Worm (Caenorhabditis elegans) whole organism, L1 larva: ENCODE data around the gene col-123.

Source experiments
- F16B12.6 ChIP-seq: fragments of 150-350 bp; optimal IDR thresholded peaks from 2 replicates; lab custom pipeline; 2014; ENCODE audit warnings: missing biosample characterization, missing genetic modification characterization
- ceh-63 ChIP-seq: fragments of 200-800 bp; sonication (Bioruptor generic); optimal IDR thresholded peaks from 2 replicates; lab custom pipeline; 2018; ENCODE audit warnings: mild to moderate bottlenecking, missing genetic modification characterization, missing compliant biosample characterization
- ceh-8 ChIP-seq: fragments of 200-800 bp; sonication (Bioruptor generic); optimal IDR thresholded peaks from 2 replicates; lab custom pipeline; 2018; ENCODE audit warnings: mild to moderate bottlenecking, missing genetic modification characterization, moderate library complexity, missing compliant biosample characterization
- ceh-82 ChIP-seq, 3 experiments: fragments of 150-350 bp in 1 of 3; sonication (generic microtip) in 2 of 3; optimal IDR thresholded peaks; 2 replicates each; lab custom pipeline; 2014 to 2017; ENCODE audit warnings: missing biosample characterization in 3 of 3, missing genetic modification characterization in 3 of 3
- ceh-88 ChIP-seq: fragments of 200-800 bp; sonication (Bioruptor generic); IDR thresholded peaks from 2 replicates; pipeline ENCODE4 v1.3.6; 2022; ENCODE audit warnings: missing genetic modification characterization, missing compliant biosample characterization
- ceh-90 ChIP-seq: sonication (generic microtip); optimal IDR thresholded peaks from 2 replicates; lab custom pipeline; 2016; ENCODE audit warnings: missing genetic modification characterization, missing compliant biosample characterization
- dpl-1 ChIP-seq, 3 experiments: fragments of 150-350 bp in 2 of 3; sonication (generic microtip) in 1 of 3; optimal IDR thresholded peaks; 2 replicates each; lab custom pipeline; 2014 to 2017; ENCODE audit warnings: missing biosample characterization in 3 of 3, missing genetic modification characterization in 3 of 3, missing genetic modification reagents in 3 of 3
- dsc-1 ChIP-seq: sonication (generic microtip); optimal IDR thresholded peaks from 2 replicates; lab custom pipeline; 2016; ENCODE audit warnings: mild to moderate bottlenecking, missing genetic modification characterization, missing compliant biosample characterization
- efl-1 ChIP-seq, 4 experiments: fragments of 150-350 bp; optimal IDR thresholded peaks in 3 of 4; peaks in 1 of 4; 1 replicate in 1 of 4; 2 replicates in 3 of 4; lab custom pipeline; 2014; ENCODE audit warnings: missing biosample characterization in 2 of 4, missing genetic modification characterization in 2 of 4, missing genetic modification reagents in 2 of 4
- elt-2 ChIP-seq: sonication (generic microtip); optimal IDR thresholded peaks from 2 replicates; lab custom pipeline; 2016; ENCODE audit warnings: missing genetic modification characterization, mild to moderate bottlenecking, inconsistent platforms, missing compliant biosample characterization, missing genetic modification reagents
- fkh-4 ChIP-seq: sonication (generic microtip); optimal IDR thresholded peaks from 2 replicates; lab custom pipeline; 2016; ENCODE audit warnings: missing compliant biosample characterization, missing genetic modification characterization, borderline replicate concordance
- fos-1 ChIP-seq: fragments of 150-350 bp; optimal IDR thresholded peaks from 2 replicates; lab custom pipeline; 2014; ENCODE audit warnings: missing biosample characterization, missing genetic modification characterization
- grh-1 ChIP-seq: fragments of 200-800 bp; sonication (Bioruptor generic); IDR thresholded peaks from 2 replicates; pipeline ENCODE4 v1.3.6; 2022; ENCODE audit warnings: missing genetic modification reagents, missing genetic modification characterization, missing compliant biosample characterization
- irx-1 ChIP-seq: sonication (generic microtip); optimal IDR thresholded peaks from 2 replicates; lab custom pipeline; 2016; ENCODE audit warnings: missing genetic modification characterization, missing compliant biosample characterization
- lin-14 ChIP-seq: fragments of 200-800 bp; sonication (Bioruptor generic); optimal IDR thresholded peaks from 2 replicates; lab custom pipeline; 2018; ENCODE audit warnings: mild to moderate bottlenecking, missing genetic modification characterization, moderate library complexity, missing compliant biosample characterization
- lin-35 ChIP-seq, 2 experiments: fragments of 150-350 bp; optimal IDR thresholded peaks; 2 replicates each; lab custom pipeline; 2014; ENCODE audit warnings: missing biosample characterization in 2 of 2, missing genetic modification characterization in 2 of 2, missing genetic modification reagents in 2 of 2
- lir-3 ChIP-seq: sonication (generic microtip); optimal IDR thresholded peaks from 2 replicates; lab custom pipeline; 2016; ENCODE audit warnings: mild to moderate bottlenecking, missing genetic modification characterization, moderate library complexity, missing compliant biosample characterization; ENCODE audit not compliant: poor library complexity
- lsy-2 ChIP-seq, 2 experiments: fragments of 150-350 bp; optimal IDR thresholded peaks; 2 replicates each; lab custom pipeline; 2014; ENCODE audit warnings: missing biosample characterization in 2 of 2, missing genetic modification characterization in 2 of 2
- mdl-1 ChIP-seq, 2 experiments: fragments of 150-350 bp; optimal IDR thresholded peaks; 2 replicates each; lab custom pipeline; 2014 to 2017; ENCODE audit warnings: missing biosample characterization in 2 of 2, missing genetic modification characterization in 2 of 2, inconsistent platforms in 1 of 2
- mef-2 ChIP-seq: fragments of 150-350 bp; optimal IDR thresholded peaks from 2 replicates; lab custom pipeline; 2014; ENCODE audit warnings: missing biosample characterization, missing genetic modification characterization
- mep-1 ChIP-seq: fragments of 150-350 bp; optimal IDR thresholded peaks from 2 replicates; lab custom pipeline; 2014; ENCODE audit warnings: missing biosample characterization, missing genetic modification characterization
- nhr-28 ChIP-seq: fragments of 150-350 bp; optimal IDR thresholded peaks from 2 replicates; lab custom pipeline; 2014; ENCODE audit warnings: missing biosample characterization, missing genetic modification characterization
- nhr-71 ChIP-seq: sonication (generic microtip); optimal IDR thresholded peaks from 2 replicates; lab custom pipeline; 2016; ENCODE audit warnings: mild to moderate bottlenecking, missing genetic modification characterization, moderate library complexity, missing compliant biosample characterization
- nhr-84 ChIP-seq: sonication (generic microtip); optimal IDR thresholded peaks from 2 replicates; lab custom pipeline; 2017; ENCODE audit warnings: missing biosample characterization, missing genetic modification characterization
- nhr-85 ChIP-seq: sonication (generic microtip); peaks from one replicate; lab custom pipeline; 2016; ENCODE audit warnings: missing genetic modification characterization, inconsistent platforms, missing compliant biosample characterization
- nhr-90 ChIP-seq: sonication (generic microtip); optimal IDR thresholded peaks from 2 replicates; lab custom pipeline; 2016; ENCODE audit warnings: mild to moderate bottlenecking, missing genetic modification characterization, missing compliant biosample characterization; ENCODE audit not compliant: poor library complexity
- rnt-1 ChIP-seq: sonication (generic microtip); optimal IDR thresholded peaks from 2 replicates; lab custom pipeline; 2016; ENCODE audit warnings: mild to moderate bottlenecking, missing genetic modification characterization, moderate library complexity, missing compliant biosample characterization
- sptf-1 ChIP-seq: fragments of 150-350 bp; optimal IDR thresholded peaks from 2 replicates; lab custom pipeline; 2014; ENCODE audit warnings: missing biosample characterization, missing genetic modification characterization
- swsn-7 ChIP-seq: sonication (generic microtip); optimal IDR thresholded peaks from 2 replicates; lab custom pipeline; 2016; ENCODE audit warnings: missing genetic modification characterization, missing compliant biosample characterization
- tbx-2 ChIP-seq: sonication (generic microtip); optimal IDR thresholded peaks from 2 replicates; lab custom pipeline; 2016; ENCODE audit warnings: missing genetic modification characterization, missing compliant biosample characterization
- tlp-1 ChIP-seq: fragments of 150-350 bp; optimal IDR thresholded peaks from 2 replicates; lab custom pipeline; 2014; ENCODE audit warnings: missing biosample characterization, missing genetic modification characterization
- vab-15 ChIP-seq: sonication (generic microtip); optimal IDR thresholded peaks from 2 replicates; lab custom pipeline; 2017; ENCODE audit warnings: missing genotype, mild to moderate bottlenecking, missing genetic modification characterization, missing compliant biosample characterization
- xbp-1 ChIP-seq: sonication (generic microtip); optimal IDR thresholded peaks from 2 replicates; lab custom pipeline; 2016; ENCODE audit warnings: missing genetic modification characterization, missing compliant biosample characterization
- ztf-11 ChIP-seq, 2 experiments: sonication (generic microtip); optimal IDR thresholded peaks; 2 replicates each; lab custom pipeline; 2016 to 2017; ENCODE audit warnings: missing genetic modification characterization in 2 of 2, missing biosample characterization in 1 of 2, missing compliant biosample characterization in 1 of 2

col-123 gene

ce11 chrIV:9790708-9791107 lies 31.0 kb upstream of the col-123 start (continued):
- TF ChIP-seq vab-15 (tag; lab: Kevin White, UChicago) = peak; percentile 66

DNA sequence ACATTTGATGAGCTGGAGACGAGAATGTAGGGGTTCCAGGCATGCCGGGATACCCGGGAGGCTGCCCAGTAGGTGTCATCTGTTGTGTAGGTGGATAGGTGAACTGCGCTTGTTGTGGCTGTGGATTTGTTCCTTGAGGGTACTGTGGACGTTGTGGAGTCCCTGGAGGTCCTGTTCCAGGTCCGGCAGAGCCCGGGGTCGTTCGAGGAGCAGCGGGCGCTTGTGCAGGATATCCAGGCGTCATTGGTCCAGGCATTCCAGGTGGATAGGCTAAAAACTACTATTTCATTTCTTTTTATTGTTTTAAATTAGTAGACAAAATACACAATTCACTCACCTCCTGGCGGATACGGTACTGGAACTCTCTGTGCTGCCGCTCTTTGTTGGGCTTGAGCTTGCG lies 26.5 kb upstream of the col-123 start:
- no peak for TF ChIP-seq nhr-28
- TF ChIP-seq efl-1 (optimal IDR thresholded peaks at IDR 0.05; lab: Kevin White, UChicago) = no peak
- peak in 1 of 2 experiments; percentile 92 for TF ChIP-seq efl-1 (GFP tag; optimal IDR thresholded peaks at IDR 0.05 in 1 of 2; lab: Kevin White, UChicago)

DNA sequence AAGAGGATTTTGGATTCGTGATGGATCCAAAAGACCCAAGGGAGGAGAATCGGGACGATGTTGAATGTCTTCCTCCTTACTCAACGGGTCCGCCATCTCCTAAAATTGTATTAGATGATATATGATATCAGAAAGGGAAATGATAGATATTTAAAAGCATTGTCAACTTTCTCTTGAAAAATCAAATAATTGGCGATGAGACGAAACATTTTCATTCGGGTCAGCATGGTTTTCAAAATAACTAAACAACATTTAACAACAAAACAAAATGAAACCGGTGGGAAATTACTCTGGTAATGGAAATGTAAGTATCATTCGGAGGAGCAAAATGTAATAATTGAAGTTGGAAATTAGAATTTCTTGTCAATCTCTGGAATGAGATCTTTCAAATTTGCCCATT lies 25.2 kb upstream of the col-123 start, which contains the start of gene pis-1:
Gene pis-1 (minus strand): TSS at position 101 of the 400 bp plus-strand sequence.
- TF ChIP-seq grh-1 (GFP tag; lab: Robert Waterston, UW) (no peak), swsn-7 (tag; lab: Kevin White, UChicago) (no peak), nhr-85 (tag; lab: Kevin White, UChicago) (peak; percentile 20), dpl-1 (GFP tag; optimal IDR thresholded peaks at IDR 0.05; lab: Kevin White, UChicago) (no peak)

ce11 chrIV:9797304-9798003 lies 24.3 kb upstream of the col-123 start, which contains the start of gene T13F2.2:
T13F2.2 (minus strand) TSS chrIV:9797354.
- TF ChIP-seq lin-14 (GFP tag; lab: Kevin White, UChicago) (peak; percentile 33), nhr-90 (tag; lab: Kevin White, UChicago) (peak; percentile 56), fos-1 (tag; lab: Kevin White, UChicago) (no peak), ceh-8 (GFP tag; lab: Kevin White, UChicago) (no peak), ceh-82 (tag; optimal IDR thresholded peaks at IDR 0.05; lab: Kevin White, UChicago) (no peak), ztf-11 (tag; optimal IDR thresholded peaks at IDR 0.05; lab: Kevin White, UChicago) (peak in 1 of 2 experiments; percentile 22), tlp-1 (tag; lab: Kevin White, UChicago) (peak; percentile 44), ceh-90 (tag; lab: Kevin White, UChicago) (peak; percentile 79), dsc-1 (peak; percentile 25), sptf-1 (no peak), fkh-4 (tag; lab: Kevin White, UChicago) (peak; percentile 34), lir-3 (tag; lab: Kevin White, UChicago) (peak; percentile 63), nhr-71 (peak; percentile 24), efl-1 (optimal IDR thresholded peaks at IDR 0.05; lab: Kevin White, UChicago) (peak in 1 of 2 experiments; percentile 18), efl-1 (GFP tag; optimal IDR thresholded peaks at IDR 0.05 in 1 of 2; lab: Kevin White, UChicago) (peak in 1 of 2 experiments; percentile 53), ceh-63 (GFP tag; lab: Kevin White, UChicago) (no peak), nhr-84 (no peak), tbx-2 (tag; lab: Kevin White, UChicago) (peak; percentile 16), dpl-1 (GFP tag; optimal IDR thresholded peaks at IDR 0.05; lab: Kevin White, UChicago) (peak in 2 of 3 experiments; percentile 21 to 45), F16B12.6 (tag; lab: Kevin White, UChicago) (no peak), mep-1 (tag; lab: Kevin White, UChicago) (no peak), xbp-1 (tag; lab: Kevin White, UChicago) (no peak), elt-2 (tag; lab: Kevin White, UChicago) (peak; percentile 63), lin-35 (GFP tag; optimal IDR thresholded peaks at IDR 0.05; lab: Kevin White, UChicago) (peak in 1 of 2 experiments; percentile 15), rnt-1 (tag; lab: Kevin White, UChicago) (peak; percentile 65), mef-2 (no peak), irx-1 (peak; percentile 32), lsy-2 (tag; optimal IDR thresholded peaks at IDR 0.05; lab: Kevin White, UChicago) (peak; percentile 8 to 38), mdl-1 (tag; optimal IDR thresholded peaks at IDR 0.05; lab: Kevin White, UChicago) (no peak), ceh-88 (no peak)
